Fruit fly (Drosophila melanogaster) whole organism, adult: ENCODE results near the gene CG5386.
"Not testable (repeated sequence)": the region's sequence is repeated elsewhere in the genome, so short reads cannot be mapped to it uniquely, and the experiment has no call there.

Experiments used
- CG11617 ChIP-seq: fragments of 200-800 bp; sonication (Bioruptor generic); optimal IDR thresholded peaks from 2 replicates; lab custom pipeline; 2017; ENCODE audit warnings: mild to moderate bottlenecking, missing biosample characterization, missing genetic modification reagents, missing genetic modification characterization
- CG12768 ChIP-seq: fragments of 200-800 bp; sonication (Bioruptor generic); optimal IDR thresholded peaks from 2 replicates; lab custom pipeline; 2017; ENCODE audit warnings: missing biosample characterization, missing genetic modification characterization, mild to moderate bottlenecking, moderate library complexity, missing genetic modification reagents
- CG14711 ChIP-seq: fragments of 200-800 bp; sonication (Bioruptor generic); optimal IDR thresholded peaks from 2 replicates; lab custom pipeline; 2018; ENCODE audit warnings: missing biosample characterization, mild to moderate bottlenecking, missing genetic modification characterization, moderate library complexity
- CG1620 ChIP-seq: fragments of 200-800 bp; sonication (Bioruptor generic); optimal IDR thresholded peaks from 2 replicates; lab custom pipeline; 2016; ENCODE audit warnings: missing biosample characterization, missing genetic modification characterization
- CG33017 ChIP-seq: fragments of 200-800 bp; sonication (Bioruptor generic); optimal IDR thresholded peaks from 2 replicates; lab custom pipeline; 2018; ENCODE audit warnings: missing biosample characterization, mild to moderate bottlenecking, missing genetic modification characterization, moderate library complexity
- CG5204 ChIP-seq: fragments of 200-800 bp; sonication (Bioruptor generic); optimal IDR thresholded peaks from 2 replicates; lab custom pipeline; 2016; ENCODE audit warnings: missing biosample characterization, missing genetic modification characterization
- CG7045 ChIP-seq: fragments of 200-800 bp; sonication (Bioruptor generic); optimal IDR thresholded peaks from 2 replicates; lab custom pipeline; 2017; ENCODE audit warnings: missing biosample characterization, mild to moderate bottlenecking, missing genetic modification characterization
- CG7101 ChIP-seq: fragments of 200-800 bp; sonication (Bioruptor generic); optimal IDR thresholded peaks from 2 replicates; lab custom pipeline; 2018; ENCODE audit warnings: missing biosample characterization, mild to moderate bottlenecking, missing genetic modification characterization, moderate library complexity
- Clk ChIP-seq: fragments of 200-800 bp; sonication (Bioruptor generic); optimal IDR thresholded peaks from 2 replicates; lab custom pipeline; 2017; ENCODE audit warnings: missing biosample characterization, missing genetic modification characterization
- Crg-1 ChIP-seq: fragments of 200-800 bp; sonication (Bioruptor generic); optimal IDR thresholded peaks from 2 replicates; lab custom pipeline; 2016; ENCODE audit warnings: missing biosample characterization, missing genetic modification characterization
- Hr96 ChIP-seq: fragments of 200-800 bp; sonication (Bioruptor generic); optimal IDR thresholded peaks from 2 replicates; lab custom pipeline; 2016; ENCODE audit warnings: missing biosample characterization, missing genetic modification characterization
- Mnt ChIP-seq: fragments of 200-800 bp; sonication (Bioruptor generic); optimal IDR thresholded peaks from 2 replicates; lab custom pipeline; 2016; ENCODE audit warnings: missing biosample characterization, mild to moderate bottlenecking, missing genetic modification characterization
- bab1 ChIP-seq: fragments of 200-800 bp; sonication (Bioruptor generic); optimal IDR thresholded peaks from 3 replicates; lab custom pipeline; 2019; ENCODE audit warnings: missing biosample characterization, mild to moderate bottlenecking, missing genetic modification characterization, moderate library complexity
- cic ChIP-seq: fragments of 200-800 bp; sonication (Bioruptor generic); optimal IDR thresholded peaks from 2 replicates; lab custom pipeline; 2017; ENCODE audit warnings: missing biosample characterization, mild to moderate bottlenecking, missing genetic modification characterization, moderate library complexity
- cnc ChIP-seq, 2 experiments: fragments of >200 bp; optimal IDR thresholded peaks; 2 replicates each; lab custom pipeline; 2017
- kay ChIP-seq: fragments of 200-800 bp; sonication (Bioruptor generic); peaks from one replicate; lab custom pipeline; 2016; ENCODE audit warnings: missing biosample characterization, missing genetic modification characterization, borderline replicate concordance
- ovo ChIP-seq: fragments of 200-800 bp; sonication (Bioruptor generic); optimal IDR thresholded peaks from 2 replicates; lab custom pipeline; 2016; ENCODE audit warnings: missing biosample characterization, missing genetic modification characterization
- pad ChIP-seq: fragments of 200-800 bp; sonication (Bioruptor generic); optimal IDR thresholded peaks from 3 replicates; lab custom pipeline; 2017; ENCODE audit warnings: missing biosample characterization, missing genetic modification characterization, mild to moderate bottlenecking, moderate library complexity, missing genetic modification reagents
- tj ChIP-seq: fragments of 200-800 bp; sonication (Bioruptor generic); optimal IDR thresholded peaks from 3 replicates; lab custom pipeline; 2017; ENCODE audit warnings: missing biosample characterization, mild to moderate bottlenecking, missing genetic modification characterization, moderate library complexity
- toe ChIP-seq: fragments of 200-800 bp; sonication (Bioruptor generic); optimal IDR thresholded peaks from 2 replicates; lab custom pipeline; 2016; ENCODE audit warnings: missing biosample characterization, missing genetic modification characterization

The CG5386 gene

DNA sequence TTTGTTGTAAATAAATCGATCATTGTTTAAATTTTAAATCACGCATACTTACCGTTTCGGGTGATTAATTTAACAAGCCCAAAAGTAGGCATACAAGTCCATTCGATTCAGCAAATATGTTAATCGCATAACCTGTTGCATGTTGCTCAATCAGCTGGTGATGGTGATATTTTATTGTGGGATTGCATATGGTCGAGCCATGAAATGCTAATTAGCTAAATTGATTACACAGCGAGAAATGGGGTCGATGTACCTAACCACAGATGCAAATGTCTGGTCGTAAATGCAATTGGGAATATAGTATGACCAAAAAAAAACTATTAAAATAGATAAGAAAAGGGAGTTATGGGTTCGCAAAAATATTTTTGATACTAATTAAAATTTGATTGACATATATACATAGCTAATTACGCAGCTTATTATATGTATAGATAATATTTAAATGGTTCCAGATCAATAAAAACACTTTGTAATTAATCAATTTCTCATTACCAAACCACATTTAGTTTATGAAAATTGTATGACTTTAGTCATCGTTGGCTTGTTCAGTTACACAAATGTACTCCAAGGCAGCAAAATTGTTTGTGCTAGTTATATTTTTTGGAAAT is 11.4 kb downstream of the CG5386 start, which contains the start of gene CG33721:
Gene CG33721 (plus strand): TSS at position 558 of the 608 bp plus-strand sequence.
- no peak for TF ChIP-seq CG11617 (GFP tag; lab: Kevin White, UChicago)

DNA sequence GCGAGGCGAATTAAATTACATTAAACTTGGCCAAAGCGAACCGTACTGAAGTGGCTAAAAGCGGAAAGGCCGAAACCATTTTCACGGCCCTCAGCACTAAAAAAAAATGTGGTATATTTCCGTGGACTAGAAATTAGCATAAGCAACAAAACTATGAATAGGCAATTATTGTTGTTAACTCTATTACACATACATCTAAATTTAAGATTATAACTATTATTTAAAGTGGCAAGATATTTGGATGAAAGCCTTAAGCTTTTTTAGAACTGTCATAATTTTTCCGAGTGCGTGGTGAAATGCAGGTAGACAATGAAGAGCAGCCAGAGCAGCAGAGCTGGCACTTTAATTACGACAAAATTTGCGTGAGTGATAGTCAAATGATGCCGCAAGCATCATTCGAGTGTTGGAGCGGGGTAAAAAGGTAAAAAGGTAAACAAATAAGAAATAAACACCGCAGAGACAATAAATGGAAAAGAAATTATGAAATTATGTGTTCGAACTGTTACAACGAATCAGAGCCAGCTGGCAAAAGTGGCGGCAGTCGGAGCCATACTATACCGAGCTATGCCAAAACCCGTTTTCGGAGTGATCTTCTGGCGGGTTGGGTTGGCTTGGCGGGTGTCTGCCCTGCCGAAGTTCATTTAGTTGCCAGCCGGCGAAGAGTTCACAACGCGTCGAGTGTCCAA is 13.2 kb downstream of the CG5386 start, which contains the start of gene CG7080:
Gene CG7080 (plus strand): TSS at position 636 of the 686 bp plus-strand sequence.
- TF ChIP-seq CG7101 (tag; lab: Kevin White, UChicago) (no peak), cnc (optimal IDR thresholded peaks at IDR 0.05; lab: Kevin White, UChicago) (no peak), CG5204 (no peak), tj (GFP tag; lab: Kevin White, UChicago) (no peak), toe (GFP tag; lab: Kevin White, UChicago) (no peak), CG12768 (no peak), Hr96 (GFP tag; lab: Kevin White, UChicago) (no peak), ovo (GFP tag; lab: Kevin White, UChicago) (no peak), CG14711 (no peak), pad (GFP tag; lab: Kevin White, UChicago) (no peak), Mnt (GFP tag; lab: Kevin White, UChicago) (no peak), CG11617 (GFP tag; lab: Kevin White, UChicago) (no peak), Clk (GFP tag; lab: Kevin White, UChicago) (no peak), CG33017 (tag; lab: Kevin White, UChicago) (no peak), CG1620 (GFP tag; lab: Kevin White, UChicago) (no peak)

DNA sequence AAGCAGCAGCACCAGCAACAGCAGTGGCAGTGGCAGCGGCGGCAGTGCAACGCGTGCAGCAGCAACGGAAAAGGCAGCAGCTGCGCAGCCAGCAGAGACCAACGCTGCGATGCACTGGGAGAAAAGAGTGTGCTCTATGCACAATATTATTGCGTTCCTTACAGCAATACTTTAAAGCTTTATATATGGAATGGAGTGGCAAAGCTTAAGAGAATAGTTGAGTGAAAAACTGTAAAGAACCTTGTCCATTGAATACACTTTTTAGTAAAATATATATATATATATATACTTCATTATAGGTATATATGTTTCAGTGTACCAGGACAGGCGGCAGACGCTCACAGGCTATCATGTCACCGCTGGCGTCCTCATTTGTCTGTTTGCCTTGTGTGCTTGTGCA is 17.3 kb downstream of the CG5386 start:
- TF ChIP-seq ovo (GFP tag; lab: Kevin White, UChicago) (no peak), Crg-1 (GFP tag; lab: Kevin White, UChicago) (no peak), kay (GFP tag; lab: Kevin White, UChicago) (no peak), Mnt (GFP tag; lab: Kevin White, UChicago) (no peak), CG7101 (tag; lab: Kevin White, UChicago) (no peak), Clk (GFP tag; lab: Kevin White, UChicago) (no peak), CG1620 (GFP tag; lab: Kevin White, UChicago) (no peak), pad (GFP tag; lab: Kevin White, UChicago) (no peak), cnc (optimal IDR thresholded peaks at IDR 0.05; lab: Kevin White, UChicago) (no peak), bab1 (no peak), CG14711 (no peak), CG7045 (GFP tag; lab: Kevin White, UChicago) (no peak), tj (GFP tag; lab: Kevin White, UChicago) (no peak), cic (GFP tag; lab: Kevin White, UChicago) (no peak), CG12768 (no peak), Hr96 (GFP tag; lab: Kevin White, UChicago) (no peak)

DNA sequence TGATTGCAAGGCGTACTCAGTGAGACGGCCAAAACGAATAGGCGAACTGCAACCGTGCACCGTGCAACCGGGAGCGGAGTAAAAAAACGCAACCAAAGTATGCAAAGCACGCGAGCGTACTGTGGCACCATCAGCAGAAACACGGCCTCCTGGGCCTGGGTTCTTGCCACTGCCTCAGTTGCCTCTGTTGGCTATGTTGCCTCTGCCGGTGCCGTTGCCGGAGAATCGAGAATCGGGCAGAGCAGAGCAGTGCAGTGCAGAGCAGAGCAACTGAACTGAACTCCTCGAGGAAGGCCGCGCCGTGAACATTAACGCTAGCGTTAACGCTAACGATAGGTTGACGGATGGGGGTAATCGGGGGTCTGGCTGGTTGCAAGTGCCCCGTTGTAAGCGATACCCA is 18.1 kb downstream of the CG5386 start, which contains the start of gene CG34377:
Gene CG34377 (minus strand): TSS at position 101 of the 400 bp plus-strand sequence.
- TF ChIP-seq kay (GFP tag; lab: Kevin White, UChicago) = no peak
- TF ChIP-seq CG7101 (tag; lab: Kevin White, UChicago) = no peak
- no peak for TF ChIP-seq CG1620 (GFP tag; lab: Kevin White, UChicago)
- TF ChIP-seq Mnt (GFP tag; lab: Kevin White, UChicago) = no peak

DNA sequence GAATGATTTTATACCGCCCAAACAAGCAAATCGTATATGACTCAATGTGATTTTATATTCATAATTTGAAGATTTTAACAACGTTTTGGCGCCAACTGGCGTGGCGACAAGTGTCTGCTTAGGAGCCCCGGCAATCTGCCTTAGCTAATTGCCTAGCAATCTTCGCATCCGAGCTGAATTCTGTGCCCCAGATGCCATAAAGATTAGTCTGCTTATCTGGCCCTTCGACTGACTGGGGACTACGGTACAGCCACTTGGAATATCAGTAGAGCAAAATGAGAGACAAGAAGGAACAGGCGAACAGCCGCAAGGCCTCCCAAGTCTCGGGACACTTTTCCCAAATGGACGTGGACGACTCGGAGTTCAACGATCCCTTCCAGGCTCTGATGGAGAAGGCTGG is 42.0 kb downstream of the CG5386 start:
- TF ChIP-seq CG14711 (no peak), pad (GFP tag; lab: Kevin White, UChicago) (no peak)

DNA sequence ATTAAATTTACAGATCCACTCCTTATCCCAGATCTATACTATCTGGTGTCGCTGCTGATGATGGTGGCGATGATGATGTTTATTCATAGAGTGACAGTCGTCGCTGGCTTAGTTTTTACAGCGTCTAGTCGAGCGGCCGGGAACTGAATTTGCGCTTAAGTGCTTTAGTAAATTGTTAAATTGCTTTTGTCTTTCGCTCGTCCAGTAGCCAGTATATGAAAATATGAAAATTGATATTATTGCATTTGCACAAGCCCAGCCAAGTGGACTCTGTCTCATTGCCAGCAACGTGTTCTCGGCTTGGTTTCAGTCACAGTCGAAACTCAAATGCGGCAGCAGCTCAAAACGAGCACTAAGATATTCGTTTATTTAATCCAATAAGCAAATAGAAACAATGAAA is 43.5 kb downstream of the CG5386 start, which contains the start of gene CG7084:
Gene CG7084 (plus strand): TSS at position 301 of the 400 bp plus-strand sequence.
- not testable (repeated sequence) for TF ChIP-seq ovo, CG7045, pad (GFP tag; lab: Kevin White, UChicago)
